Worm (Caenorhabditis elegans) whole organism, L4 larva: ENCODE data around the gene Y47D3A.31.

Experiments
- D1046.2 ChIP-seq: fragments of 200-800 bp; sonication (Bioruptor generic); IDR thresholded peaks from 2 replicates; pipeline ENCODE4 v1.3.6; 2022; ENCODE audit warnings: missing genetic modification characterization, missing compliant biosample characterization
- F49E8.2 ChIP-seq: sonication (generic microtip); optimal IDR thresholded peaks from 2 replicates; lab custom pipeline; 2016; ENCODE audit warnings: missing compliant biosample characterization, mild to moderate bottlenecking, missing genetic modification characterization, borderline replicate concordance
- R02D3.7 ChIP-seq: fragments of 150-350 bp; sonication (generic microtip); optimal IDR thresholded peaks from 3 replicates; lab custom pipeline; 2014; ENCODE audit warnings: missing biosample characterization, missing genetic modification characterization
- Y48G9A.11 ChIP-seq: fragments of 200-800 bp; sonication (Bioruptor generic); IDR thresholded peaks from 2 replicates; pipeline ENCODE4 v1.3.6; 2022; ENCODE audit warnings: missing genetic modification reagents, missing genetic modification characterization, missing compliant biosample characterization
- Y75B8A.6 ChIP-seq: fragments of 200-800 bp; sonication (Bioruptor generic); IDR thresholded peaks from 2 replicates; pipeline ENCODE4 v1.3.6; 2022; ENCODE audit warnings: missing genetic modification reagents, missing genetic modification characterization, missing compliant biosample characterization
- ZK546.5 ChIP-seq, 2 experiments: sonication (generic microtip); optimal IDR thresholded peaks; 2 replicates each; lab custom pipeline; 2017; ENCODE audit warnings: missing biosample characterization in 2 of 2, missing genetic modification characterization in 2 of 2
- aly-2 ChIP-seq: sonication (generic microtip); optimal IDR thresholded peaks from 2 replicates; lab custom pipeline; 2018; ENCODE audit warnings: missing biosample characterization, missing genetic modification characterization
- arid-1 ChIP-seq: fragments of 200-800 bp; sonication (Bioruptor generic); conservative IDR thresholded peaks from 2 replicates; pipeline ENCODE4 v1.3.6; 2022; ENCODE audit warnings: missing genetic modification reagents, missing genetic modification characterization, missing compliant biosample characterization
- ceh-44 ChIP-seq: fragments of 200-800 bp; sonication (Bioruptor generic); IDR thresholded peaks from 2 replicates; pipeline ENCODE4 v1.3.6; 2022; ENCODE audit warnings: missing genetic modification reagents, missing genetic modification characterization, missing compliant biosample characterization
- ceh-62 ChIP-seq: sonication (generic microtip); optimal IDR thresholded peaks from 2 replicates; lab custom pipeline; 2017; ENCODE audit warnings: missing biosample characterization, missing genetic modification characterization
- ces-1 ChIP-seq: fragments of 150-350 bp; sonication (generic microtip); optimal IDR thresholded peaks from 4 replicates; lab custom pipeline; 2014; ENCODE audit warnings: missing biosample characterization, missing genetic modification reagents, missing genetic modification characterization
- ctbp-1 ChIP-seq: fragments of 200-800 bp; sonication (Bioruptor generic); IDR thresholded peaks from 2 replicates; pipeline ENCODE4 v1.3.6; 2022; ENCODE audit warnings: missing genetic modification reagents, missing genetic modification characterization, missing compliant biosample characterization
- daf-16 ChIP-seq, 3 experiments: sonication (generic microtip); optimal IDR thresholded peaks; 2 replicates each; lab custom pipeline; 2016 to 2017; ENCODE audit warnings: missing genetic modification characterization in 3 of 3, missing genetic modification reagents in 3 of 3, mild to moderate bottlenecking in 2 of 3, missing compliant biosample characterization in 2 of 3, missing biosample characterization in 1 of 3, moderate library complexity in 1 of 3
- daf-19 ChIP-seq: fragments of 200-800 bp; sonication (Bioruptor generic); conservative IDR thresholded peaks from 2 replicates; pipeline ENCODE4 v1.3.6; 2022; ENCODE audit warnings: missing genetic modification characterization, missing compliant biosample characterization
- dve-1 ChIP-seq: sonication (generic microtip); optimal IDR thresholded peaks from 2 replicates; lab custom pipeline; 2017; ENCODE audit warnings: antibody characterized with exemption, mild to moderate bottlenecking, missing genetic modification characterization, missing compliant biosample characterization; ENCODE audit not compliant: insufficient read depth
- egl-27 ChIP-seq: sonication (generic microtip); optimal IDR thresholded peaks from 3 replicates; lab custom pipeline; 2017; ENCODE audit warnings: missing biosample characterization, missing genetic modification reagents, missing genetic modification characterization
- egl-43 ChIP-seq: fragments of 200-800 bp; sonication (Bioruptor generic); IDR thresholded peaks from 2 replicates; pipeline ENCODE4 v1.3.6; 2022; ENCODE audit warnings: missing genetic modification reagents, missing genetic modification characterization, missing compliant biosample characterization
- fkh-10 ChIP-seq: fragments of 150-350 bp; optimal IDR thresholded peaks from 2 replicates; lab custom pipeline; 2014; ENCODE audit warnings: missing biosample characterization, missing genetic modification reagents, missing genetic modification characterization
- hif-1 ChIP-seq, 2 experiments: sonication (generic microtip); optimal IDR thresholded peaks; 2 replicates each; lab custom pipeline; 2016 to 2017; ENCODE audit warnings: missing compliant biosample characterization in 2 of 2, missing genetic modification characterization in 2 of 2, missing genetic modification reagents in 2 of 2, missing genotype in 2 of 2, mild to moderate bottlenecking in 1 of 2
- jun-1 ChIP-seq: fragments of 150-350 bp; optimal IDR thresholded peaks from 2 replicates; lab custom pipeline; 2014; ENCODE audit warnings: missing biosample characterization, missing genetic modification reagents, missing genetic modification characterization
- lin-13 ChIP-seq: fragments of 150-350 bp; optimal IDR thresholded peaks from 2 replicates; lab custom pipeline; 2014; ENCODE audit warnings: missing biosample characterization, missing genetic modification reagents, missing genetic modification characterization
- lin-15B ChIP-seq: fragments of 150-350 bp; sonication (generic microtip); optimal IDR thresholded peaks from 3 replicates; lab custom pipeline; 2014; ENCODE audit warnings: missing biosample characterization, missing genetic modification characterization
- lin-29 ChIP-seq: fragments of 200-800 bp; sonication (Bioruptor generic); IDR thresholded peaks from 2 replicates; pipeline ENCODE4 v1.3.6; 2022; ENCODE audit warnings: missing genetic modification reagents, missing genetic modification characterization, missing compliant biosample characterization
- lin-39 ChIP-seq: fragments of 150-350 bp; optimal IDR thresholded peaks from 2 replicates; lab custom pipeline; 2014; ENCODE audit warnings: missing biosample characterization, missing genetic modification reagents, missing genetic modification characterization
- lir-3 ChIP-seq: sonication (generic microtip); optimal IDR thresholded peaks from 2 replicates; lab custom pipeline; 2016; ENCODE audit warnings: mild to moderate bottlenecking, missing genetic modification characterization, missing compliant biosample characterization
- mdl-1 ChIP-seq, 2 experiments: fragments of 150-350 bp in 1 of 2; sonication (generic microtip) in 1 of 2; optimal IDR thresholded peaks; 2 replicates each; lab custom pipeline; 2014 to 2017; ENCODE audit warnings: missing biosample characterization in 2 of 2, missing genetic modification characterization in 2 of 2
- mdt-29 ChIP-seq: fragments of 200-800 bp; sonication (Bioruptor generic); IDR thresholded peaks from 2 replicates; pipeline ENCODE4 v1.3.6; 2022; ENCODE audit warnings: missing genetic modification reagents, missing genetic modification characterization, missing compliant biosample characterization
- mep-1 ChIP-seq: fragments of 150-350 bp; sonication (generic microtip); optimal IDR thresholded peaks from 3 replicates; lab custom pipeline; 2014; ENCODE audit warnings: missing biosample characterization, missing genetic modification characterization
- mes-2 ChIP-seq: sonication (generic microtip); optimal IDR thresholded peaks from 2 replicates; lab custom pipeline; 2016; ENCODE audit warnings: missing genotype, mild to moderate bottlenecking, missing genetic modification characterization, missing compliant biosample characterization; ENCODE audit not compliant: poor library complexity, severe bottlenecking
- mxl-3 ChIP-seq: fragments of 200-800 bp; sonication (Bioruptor generic); optimal IDR thresholded peaks from 2 replicates; lab custom pipeline; 2018; ENCODE audit warnings: mild to moderate bottlenecking, missing genetic modification characterization, missing compliant biosample characterization
- nhr-111 ChIP-seq: fragments of 200-800 bp; sonication (Bioruptor generic); optimal IDR thresholded peaks from 2 replicates; lab custom pipeline; 2018; ENCODE audit warnings: mild to moderate bottlenecking, missing genetic modification characterization, missing compliant biosample characterization
- nhr-237 ChIP-seq: sonication (generic microtip); optimal IDR thresholded peaks from 2 replicates; lab custom pipeline; 2017; ENCODE audit warnings: missing biosample characterization, missing genetic modification characterization
- nhr-25 ChIP-seq: sonication (generic microtip); optimal IDR thresholded peaks from 2 replicates; lab custom pipeline; 2017; ENCODE audit warnings: missing genetic modification characterization, mild to moderate bottlenecking, missing compliant biosample characterization, antibody characterized with exemption, moderate library complexity, borderline replicate concordance; ENCODE audit not compliant: insufficient read depth
- nhr-41 ChIP-seq: fragments of 200-800 bp; sonication (Bioruptor generic); IDR thresholded peaks from 2 replicates; pipeline ENCODE4 v1.3.6; 2022; ENCODE audit warnings: missing genetic modification reagents, missing genetic modification characterization, missing compliant biosample characterization
- nhr-76 ChIP-seq: fragments of 150-350 bp; optimal IDR thresholded peaks from 2 replicates; lab custom pipeline; 2014; ENCODE audit warnings: missing biosample characterization, missing genetic modification characterization
- nhr-77 ChIP-seq: fragments of 150-350 bp; optimal IDR thresholded peaks from 2 replicates; lab custom pipeline; 2014; ENCODE audit warnings: missing biosample characterization, missing genetic modification characterization
- pha-4 ChIP-seq, 2 experiments: fragments of 150-350 bp in 1 of 2; fragments of 200-800 bp in 1 of 2; sonication (Bioruptor generic) in 1 of 2; IDR thresholded peaks in 1 of 2; optimal IDR thresholded peaks in 1 of 2; 2 replicates each; pipeline versions ENCODE4 v1.3.6 to Lab custom; 2014 to 2022; ENCODE audit warnings: missing genetic modification characterization in 2 of 2, missing genetic modification reagents in 2 of 2, missing biosample characterization in 1 of 2, missing compliant biosample characterization in 1 of 2
- php-3 ChIP-seq: fragments of 200-800 bp; sonication (Bioruptor generic); IDR thresholded peaks from 2 replicates; pipeline ENCODE4 v1.3.6; 2022; ENCODE audit warnings: missing genetic modification reagents, missing genetic modification characterization, missing compliant biosample characterization
- pqm-1 ChIP-seq: sonication (generic microtip); optimal IDR thresholded peaks from 2 replicates; lab custom pipeline; 2017; ENCODE audit warnings: missing biosample characterization, missing genetic modification characterization
- sdz-12 ChIP-seq: fragments of 200-800 bp; sonication (Bioruptor generic); optimal IDR thresholded peaks from 2 replicates; lab custom pipeline; 2018; ENCODE audit warnings: mild to moderate bottlenecking, missing genetic modification characterization, missing compliant biosample characterization
- set-16 ChIP-seq: fragments of 200-800 bp; sonication (Bioruptor generic); IDR thresholded peaks from 2 replicates; pipeline ENCODE4 v1.3.6; 2022; ENCODE audit warnings: missing genetic modification reagents, missing genetic modification characterization, missing compliant biosample characterization
- snpc-1.2 ChIP-seq: fragments of 200-800 bp; sonication (Bioruptor generic); IDR thresholded peaks from 2 replicates; pipeline ENCODE4 v1.3.6; 2022; ENCODE audit warnings: missing genetic modification reagents, missing genetic modification characterization, missing compliant biosample characterization
- snpc-4 ChIP-seq: fragments of 150-350 bp; optimal IDR thresholded peaks from 2 replicates; lab custom pipeline; 2014; ENCODE audit warnings: missing biosample characterization, missing genetic modification characterization
- spr-1 ChIP-seq: sonication (generic microtip); optimal IDR thresholded peaks from 2 replicates; lab custom pipeline; 2016; ENCODE audit warnings: mild to moderate bottlenecking, missing genetic modification characterization, missing compliant biosample characterization
- zag-1 ChIP-seq: fragments of 150-350 bp; optimal IDR thresholded peaks from 2 replicates; lab custom pipeline; 2014; ENCODE audit warnings: missing biosample characterization, missing genetic modification characterization
- zfp-2 ChIP-seq: sonication (generic microtip); optimal IDR thresholded peaks from 2 replicates; lab custom pipeline; 2016; ENCODE audit warnings: mild to moderate bottlenecking, missing genetic modification characterization, missing compliant biosample characterization
- zfp-3 ChIP-seq: fragments of 200-800 bp; sonication (Bioruptor generic); conservative IDR thresholded peaks from 2 replicates; pipeline ENCODE4 v1.3.6; 2022; ENCODE audit warnings: missing genetic modification reagents, missing genetic modification characterization, missing compliant biosample characterization
- zip-11 ChIP-seq: fragments of 200-800 bp; sonication (Bioruptor generic); IDR thresholded peaks from 2 replicates; pipeline ENCODE4 v1.3.6; 2022; ENCODE audit warnings: missing genetic modification characterization, missing compliant biosample characterization
- ztf-11 ChIP-seq: fragments of 150-350 bp; optimal IDR thresholded peaks from 2 replicates; lab custom pipeline; 2014; ENCODE audit warnings: missing biosample characterization, missing genetic modification characterization
- ztf-7 ChIP-seq: fragments of 150-350 bp; optimal IDR thresholded peaks from 2 replicates; lab custom pipeline; 2014; ENCODE audit warnings: missing biosample characterization, missing genetic modification characterization

Gene Y47D3A.31

ce11 chrIII:11112718-11113117 lies 44.3 kb downstream of the Y47D3A.31 start (continued):
- TF ChIP-seq lin-29 (GFP tag; lab: Robert Waterston, UW): peak; percentile 80
- no peak for TF ChIP-seq nhr-237
- TF ChIP-seq D1046.2 (GFP tag; lab: Robert Waterston, UW): no peak
- TF ChIP-seq pha-4 (GFP tag; IDR thresholded peaks at IDR 0.05; lab: Robert Waterston, UW): peak; percentile 62
- TF ChIP-seq pha-4 (tag; optimal IDR thresholded peaks at IDR 0.05; lab: Kevin White, UChicago): no peak
- 0 out of 2 replicates have a peak, but pooled peaks have one; percentile 10 for TF ChIP-seq php-3 (GFP tag; lab: Robert Waterston, UW)
- TF ChIP-seq hif-1 (tag; optimal IDR thresholded peaks at IDR 0.05; lab: Kevin White, UChicago): peak in 1 of 2 experiments; percentile 67
- TF ChIP-seq R02D3.7 (tag; lab: Kevin White, UChicago): no peak
- no peak for TF ChIP-seq mdl-1 (tag; optimal IDR thresholded peaks at IDR 0.05; lab: Kevin White, UChicago)
- TF ChIP-seq dve-1: no peak
- no peak for TF ChIP-seq ceh-62 (tag; lab: Kevin White, UChicago)
- no peak for TF ChIP-seq lin-15B (tag; lab: Kevin White, UChicago)
- TF ChIP-seq nhr-77 (tag; lab: Kevin White, UChicago): no peak
- TF ChIP-seq egl-27 (tag; lab: Kevin White, UChicago): no peak
- peak; percentile 92 for TF ChIP-seq mes-2
- TF ChIP-seq F49E8.2 (tag; lab: Kevin White, UChicago): no peak
- TF ChIP-seq arid-1: 0 out of 2 replicates have a peak, but pooled peaks have one; percentile 15
- no peak for TF ChIP-seq ctbp-1 (GFP tag; lab: Robert Waterston, UW)
- TF ChIP-seq egl-43: peak; percentile 59; the same call in 1 of the 2 replicates
- TF ChIP-seq set-16: peak; percentile 23; the same call in 1 of the 2 replicates
- no peak for TF ChIP-seq snpc-1.2
- no peak for TF ChIP-seq zip-11 (GFP tag; lab: Robert Waterston, UW)
- TF ChIP-seq fkh-10 (GFP tag; lab: Kevin White, UChicago): no peak
- TF ChIP-seq ces-1 (GFP tag; lab: Kevin White, UChicago): no peak
- peak; percentile 35; the same call in 1 of the 2 replicates for TF ChIP-seq Y48G9A.11 (GFP tag; lab: Robert Waterston, UW)
- TF ChIP-seq ZK546.5 (tag; optimal IDR thresholded peaks at IDR 0.05; lab: Kevin White, UChicago): no peak
- no peak for TF ChIP-seq snpc-4
- no peak for TF ChIP-seq mdt-29 (GFP tag; lab: Robert Waterston, UW)
- no peak for TF ChIP-seq daf-19 (GFP tag; lab: Robert Waterston, UW)
- TF ChIP-seq zag-1 (tag; lab: Kevin White, UChicago): no peak
- no peak for TF ChIP-seq sdz-12
- TF ChIP-seq pqm-1 (tag; lab: Kevin White, UChicago): no peak
- TF ChIP-seq lin-39: no peak
- TF ChIP-seq zfp-3 (GFP tag; lab: Robert Waterston, UW): no peak
- peak; percentile 82 for TF ChIP-seq mxl-3 (GFP tag; lab: Kevin White, UChicago)
- TF ChIP-seq aly-2: no peak
- no peak for TF ChIP-seq nhr-41
- TF ChIP-seq nhr-25 (tag; lab: Kevin White, UChicago): no peak
- peak; percentile 24 for TF ChIP-seq mep-1
- TF ChIP-seq Y75B8A.6 (GFP tag; lab: Robert Waterston, UW): 0 out of 2 replicates have a peak, but pooled peaks have one; percentile 52
- no peak for TF ChIP-seq spr-1 (tag; lab: Kevin White, UChicago)
- no peak for TF ChIP-seq lin-13 (GFP tag; lab: Kevin White, UChicago)
- no peak for TF ChIP-seq nhr-111
- no peak for TF ChIP-seq nhr-76 (tag; lab: Kevin White, UChicago)
- peak; percentile 75; the same call in 1 of the 2 replicates for TF ChIP-seq ceh-44 (GFP tag; lab: Robert Waterston, UW)
- no peak for TF ChIP-seq ztf-7 (tag; lab: Kevin White, UChicago)
- TF ChIP-seq daf-16 (GFP tag; optimal IDR thresholded peaks at IDR 0.05; lab: Kevin White, UChicago): peak in 1 of 2 experiments; percentile 10
- peak; percentile 39 for TF ChIP-seq daf-16 (tag; optimal IDR thresholded peaks at IDR 0.05; lab: Kevin White, UChicago)
- TF ChIP-seq ztf-11: no peak
- no peak for TF ChIP-seq lir-3 (tag; lab: Kevin White, UChicago)
- no peak for TF ChIP-seq zfp-2 (tag; lab: Kevin White, UChicago)
- TF ChIP-seq jun-1 (tag; lab: Kevin White, UChicago): no peak
